Fruit fly (Drosophila melanogaster) whole organism, embryonic: ENCODE results near the gene CG34288.

Source experiments
- Abd-B ChIP-seq: fragments of 200-800 bp; sonication (Bioruptor generic); optimal IDR thresholded peaks from 2 replicates; lab custom pipeline; 2018; ENCODE audit warnings: missing biosample characterization, mild to moderate bottlenecking, missing genetic modification characterization, moderate library complexity
- Adf1 ChIP-seq: fragments of 200-800 bp; sonication (Bioruptor generic); IDR thresholded peaks from 2 replicates; pipeline ENCODE4 v1.3.6; 2022; ENCODE audit warnings: missing biosample characterization, missing genetic modification characterization
- Awh ChIP-seq: fragments of 200-800 bp; sonication (Bioruptor generic); IDR thresholded peaks from 2 replicates; pipeline ENCODE4, ENCODE4 v1.3.6; 2022; ENCODE audit warnings: missing biosample characterization, missing genetic modification characterization
- CG10979 ChIP-seq: fragments of 200-800 bp; sonication (Bioruptor generic); optimal IDR thresholded peaks from 2 replicates; lab custom pipeline; 2018; ENCODE audit warnings: missing biosample characterization, mild to moderate bottlenecking, missing genetic modification characterization, moderate library complexity
- CG12391 ChIP-seq: fragments of 200-800 bp; sonication (Bioruptor generic); optimal IDR thresholded peaks from 3 replicates; lab custom pipeline; 2018; ENCODE audit warnings: missing biosample characterization, mild to moderate bottlenecking, missing genetic modification characterization, moderate library complexity
- CG12659 ChIP-seq: fragments of 200-800 bp; sonication (Bioruptor generic); optimal IDR thresholded peaks from 3 replicates; lab custom pipeline; 2017; ENCODE audit warnings: mild to moderate bottlenecking, missing biosample characterization, missing genetic modification reagents, missing genetic modification characterization
- CG13775 ChIP-seq: fragments of 200-800 bp; sonication (Bioruptor generic); optimal IDR thresholded peaks from 3 replicates; lab custom pipeline; 2017; ENCODE audit warnings: missing biosample characterization, mild to moderate bottlenecking, missing genetic modification characterization
- CG17328 ChIP-seq: fragments of 200-800 bp; sonication (Bioruptor generic); IDR thresholded peaks from 2 replicates; pipeline ENCODE4 v1.3.6; 2022; ENCODE audit warnings: missing biosample characterization, missing genetic modification characterization
- CG1832 ChIP-seq: fragments of 200-800 bp; sonication (Bioruptor generic); optimal IDR thresholded peaks from 2 replicates; lab custom pipeline; 2017; ENCODE audit warnings: missing biosample characterization, mild to moderate bottlenecking, missing genetic modification characterization, inconsistent platforms
- CG30020 ChIP-seq: fragments of 200-800 bp; optimal IDR thresholded peaks from 2 replicates; lab custom pipeline; 2019; ENCODE audit warnings: missing biosample characterization, mild to moderate bottlenecking, missing genetic modification characterization, moderate library complexity
- CG3163 ChIP-seq: fragments of 200-800 bp; sonication (Bioruptor generic); optimal IDR thresholded peaks from 3 replicates; lab custom pipeline; 2016; ENCODE audit warnings: missing biosample characterization, missing genetic modification characterization
- CG33213 ChIP-seq: fragments of 200-800 bp; sonication (Bioruptor generic); optimal IDR thresholded peaks from 3 replicates; lab custom pipeline; 2016; ENCODE audit warnings: missing biosample characterization, missing genetic modification characterization
- CG4424 ChIP-seq: fragments of 200-800 bp; sonication (Bioruptor generic); optimal IDR thresholded peaks from 3 replicates; lab custom pipeline; 2016; ENCODE audit warnings: missing biosample characterization, missing genetic modification characterization
- CG4617 ChIP-seq: fragments of 200-800 bp; sonication (Bioruptor generic); optimal IDR thresholded peaks from 3 replicates; lab custom pipeline; 2016; ENCODE audit warnings: missing biosample characterization, missing genetic modification characterization, borderline replicate concordance
- CG4707 ChIP-seq: fragments of 200-800 bp; sonication (Bioruptor generic); optimal IDR thresholded peaks from 2 replicates; lab custom pipeline; 2018; ENCODE audit warnings: missing biosample characterization, mild to moderate bottlenecking, missing genetic modification characterization, moderate library complexity
- CG4730 ChIP-seq: fragments of 200-800 bp; sonication (Bioruptor generic); IDR thresholded peaks from 2 replicates; pipeline ENCODE4 v1.3.6; 2022; ENCODE audit warnings: missing biosample characterization, missing genetic modification characterization
- CG4854 ChIP-seq: fragments of 200-800 bp; sonication (Bioruptor generic); optimal IDR thresholded peaks from 2 replicates; lab custom pipeline; 2016; ENCODE audit warnings: missing biosample characterization, missing genetic modification characterization, inconsistent platforms
- CG6689 ChIP-seq: fragments of 200-800 bp; sonication (Bioruptor generic); IDR thresholded peaks from 2 replicates; pipeline ENCODE4 v1.3.6; 2022; ENCODE audit warnings: missing biosample characterization, missing genetic modification characterization
- CG9437 ChIP-seq: fragments of 200-800 bp; sonication (Bioruptor generic); optimal IDR thresholded peaks from 2 replicates; lab custom pipeline; 2018; ENCODE audit warnings: missing biosample characterization, mild to moderate bottlenecking, missing genetic modification characterization
- CG9797 ChIP-seq: fragments of 200-800 bp; sonication (Bioruptor generic); optimal IDR thresholded peaks from 3 replicates; lab custom pipeline; 2018; ENCODE audit warnings: missing biosample characterization, mild to moderate bottlenecking, missing genetic modification characterization
- CHES-1-like ChIP-seq: fragments of 200-800 bp; sonication (Bioruptor generic); optimal IDR thresholded peaks from 2 replicates; lab custom pipeline; 2016; ENCODE audit warnings: missing biosample characterization, missing genetic modification characterization
- D19B ChIP-seq: fragments of 200-800 bp; sonication (Bioruptor generic); optimal IDR thresholded peaks from 2 replicates; lab custom pipeline; 2017; ENCODE audit warnings: missing biosample characterization, mild to moderate bottlenecking, missing genetic modification characterization
- Dad ChIP-seq: fragments of 200-800 bp; sonication (Bioruptor generic); optimal IDR thresholded peaks from 3 replicates; lab custom pipeline; 2016; ENCODE audit warnings: missing biosample characterization, missing genetic modification characterization
- Dll ChIP-seq: fragments of 200-800 bp; sonication (Bioruptor generic); IDR thresholded peaks from 4 replicates; pipeline ENCODE4 v1.3.6; 2022; ENCODE audit warnings: missing biosample characterization, missing genetic modification characterization; ENCODE audit not compliant: partially characterized antibody
- Doc3 ChIP-seq: fragments of 200-800 bp; sonication (Bioruptor generic); IDR thresholded peaks from 3 replicates; pipeline ENCODE4 v1.3.6; 2022; ENCODE audit warnings: missing biosample characterization, missing genetic modification characterization; ENCODE audit not compliant: partially characterized antibody
- Fer2 ChIP-seq: fragments of 200-800 bp; sonication (Bioruptor generic); optimal IDR thresholded peaks from 2 replicates; lab custom pipeline; 2018; ENCODE audit warnings: missing biosample characterization, mild to moderate bottlenecking, missing genetic modification characterization, moderate library complexity
- Hr39 ChIP-seq: fragments of >200 bp; optimal IDR thresholded peaks from 2 replicates; lab custom pipeline; 2017
- Nf-YA ChIP-seq: fragments of 200-800 bp; sonication (Bioruptor generic); IDR thresholded peaks from 2 replicates; pipeline ENCODE4 v1.3.6; 2022; ENCODE audit warnings: missing biosample characterization, missing genetic modification characterization
- Ssrp ChIP-seq: fragments of 200-800 bp; sonication (Bioruptor generic); optimal IDR thresholded peaks from 2 replicates; lab custom pipeline; 2018; ENCODE audit warnings: missing biosample characterization, mild to moderate bottlenecking, missing genetic modification characterization, moderate library complexity
- Taf1 ChIP-seq: fragments of 200-800 bp; sonication (Bioruptor generic); IDR thresholded peaks from 2 replicates; pipeline ENCODE4 v1.3.6; 2022; ENCODE audit warnings: missing biosample characterization, missing genetic modification characterization
- Tbp ChIP-seq: fragments of >200 bp; optimal IDR thresholded peaks from 2 replicates; lab custom pipeline; 2018; ENCODE audit warnings: missing biosample characterization, missing genetic modification characterization
- aop ChIP-seq: fragments of 200-800 bp; sonication (Bioruptor generic); IDR thresholded peaks from 2 replicates; pipeline ENCODE4 v1.3.6; 2022; ENCODE audit warnings: missing biosample characterization, missing genetic modification characterization
- bcd ChIP-seq: fragments of 200-800 bp; sonication (Bioruptor generic); optimal IDR thresholded peaks from 2 replicates; lab custom pipeline; 2017; ENCODE audit warnings: missing biosample characterization, mild to moderate bottlenecking, missing genetic modification characterization
- chif ChIP-seq, 2 experiments: fragments of 200-800 bp; sonication (Bioruptor generic); optimal IDR thresholded peaks; 3 replicates each; lab custom pipeline; 2016; ENCODE audit warnings: missing biosample characterization in 2 of 2, missing genetic modification characterization in 2 of 2
- chm ChIP-seq: fragments of 200-800 bp; sonication (Bioruptor generic); IDR thresholded peaks from 2 replicates; pipeline ENCODE4 v1.3.6; 2022; ENCODE audit warnings: missing biosample characterization, missing genetic modification characterization
- crc ChIP-seq: fragments of 200-800 bp; sonication (Bioruptor generic); optimal IDR thresholded peaks from 2 replicates; lab custom pipeline; 2016; ENCODE audit warnings: missing biosample characterization, missing genetic modification characterization
- dmrt11E ChIP-seq: fragments of 200-800 bp; sonication (Bioruptor generic); optimal IDR thresholded peaks from 3 replicates; lab custom pipeline; 2018; ENCODE audit warnings: missing biosample characterization, mild to moderate bottlenecking, missing genetic modification characterization, moderate library complexity
- ems ChIP-seq: fragments of 200-800 bp; sonication (Bioruptor generic); optimal IDR thresholded peaks from 3 replicates; lab custom pipeline; 2016; ENCODE audit warnings: missing biosample characterization, missing genetic modification characterization
- eyg ChIP-seq: fragments of 200-800 bp; sonication (Bioruptor generic); optimal IDR thresholded peaks from 3 replicates; lab custom pipeline; 2016; ENCODE audit warnings: missing biosample characterization, missing genetic modification characterization
- fd102C ChIP-seq: fragments of 200-800 bp; sonication (Bioruptor generic); optimal IDR thresholded peaks from 2 replicates; lab custom pipeline; 2018; ENCODE audit warnings: missing biosample characterization, mild to moderate bottlenecking, missing genetic modification characterization, moderate library complexity
- fd96Cb ChIP-seq: fragments of 200-800 bp; sonication (Bioruptor generic); optimal IDR thresholded peaks from 2 replicates; lab custom pipeline; 2018; ENCODE audit warnings: missing biosample characterization, mild to moderate bottlenecking, missing genetic modification characterization, moderate library complexity
- gsb ChIP-seq: fragments of 200-800 bp; sonication (Bioruptor generic); IDR thresholded peaks from 2 replicates; pipeline ENCODE4 v1.3.6; 2022; ENCODE audit warnings: missing biosample characterization, missing genetic modification characterization
- jumu ChIP-seq: fragments of 200-800 bp; sonication (Bioruptor generic); optimal IDR thresholded peaks from 3 replicates; lab custom pipeline; 2016; ENCODE audit warnings: missing biosample characterization, missing genetic modification characterization
- kay ChIP-seq: fragments of 200-800 bp; sonication (Bioruptor generic); optimal IDR thresholded peaks from 2 replicates; lab custom pipeline; 2016; ENCODE audit warnings: missing biosample characterization, missing genetic modification characterization
- lmd ChIP-seq: fragments of 200-800 bp; sonication (Bioruptor generic); IDR thresholded peaks from 2 replicates; pipeline ENCODE4 v1.3.6; 2022; ENCODE audit warnings: missing biosample characterization, missing genetic modification characterization
- odd ChIP-seq: fragments of 200-800 bp; sonication (Bioruptor generic); optimal IDR thresholded peaks from 2 replicates; lab custom pipeline; 2017; ENCODE audit warnings: missing biosample characterization, mild to moderate bottlenecking, missing genetic modification characterization
- shn ChIP-seq: fragments of 200-800 bp; sonication (Bioruptor generic); optimal IDR thresholded peaks from 3 replicates; lab custom pipeline; 2016; ENCODE audit warnings: missing biosample characterization, missing genetic modification characterization
- tio ChIP-seq: fragments of 200-800 bp; sonication (Bioruptor generic); optimal IDR thresholded peaks from 2 replicates; lab custom pipeline; 2017; ENCODE audit warnings: missing biosample characterization, missing genetic modification characterization, inconsistent platforms
- trh ChIP-seq: fragments of 200-800 bp; sonication (Bioruptor generic); optimal IDR thresholded peaks from 2 replicates; lab custom pipeline; 2016; ENCODE audit warnings: missing biosample characterization, missing genetic modification characterization
- unc-4 ChIP-seq: fragments of 200-800 bp; sonication (Bioruptor generic); IDR thresholded peaks from 2 replicates; pipeline ENCODE4 v1.3.6; 2022; ENCODE audit warnings: missing biosample characterization, missing genetic modification characterization; ENCODE audit not compliant: partially characterized antibody
- z ChIP-seq: fragments of 200-800 bp; sonication (Bioruptor generic); IDR thresholded peaks from 3 replicates; pipeline ENCODE4 v1.3.6; 2022; ENCODE audit warnings: missing biosample characterization, missing genetic modification characterization

The CG34288 gene

DNA sequence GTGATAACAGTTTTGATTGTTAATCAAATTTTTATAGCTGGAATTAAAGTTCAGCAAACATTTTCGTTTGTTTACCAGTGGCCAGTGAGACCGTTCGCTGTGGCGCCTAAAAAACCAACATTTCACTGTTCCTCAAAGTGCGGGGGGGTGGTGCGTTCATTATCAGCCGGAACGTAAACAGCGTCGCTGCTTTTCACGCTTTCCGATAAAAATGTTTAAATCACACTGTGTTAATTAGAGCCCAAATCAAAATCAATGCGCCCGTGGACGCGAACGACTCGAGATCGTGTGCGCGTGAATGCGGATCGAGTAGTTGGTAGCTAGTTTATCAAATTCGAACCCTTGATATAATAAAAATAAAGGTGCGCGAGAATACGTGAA is 801 bp upstream of the CG34288 start, which contains the start of gene CG34376 (continued):
- TF ChIP-seq CG30020 (tag; lab: Kevin White, UChicago): peak; percentile 11
- peak; percentile 76 for TF ChIP-seq CG9437 (GFP tag; lab: Kevin White, UChicago)
- TF ChIP-seq Abd-B (GFP tag; lab: Kevin White, UChicago): peak; percentile 35
- peak; percentile 88 for TF ChIP-seq Adf1 (GFP tag; lab: Robert Waterston, UW)
- no peak for TF ChIP-seq Fer2 (tag; lab: Kevin White, UChicago)
- TF ChIP-seq CG3163: no peak
- no peak for TF ChIP-seq shn (GFP tag; lab: Kevin White, UChicago)
- TF ChIP-seq Taf1 (GFP tag; lab: Robert Waterston, UW): no peak
- no peak for TF ChIP-seq Hr39 (lab: Kevin White, UChicago)
- TF ChIP-seq CG4707 (GFP tag; lab: Kevin White, UChicago): peak; percentile 9
- TF ChIP-seq tio (GFP tag; lab: Kevin White, UChicago): no peak
- no peak for TF ChIP-seq CG1832 (GFP tag; lab: Kevin White, UChicago)
- no peak for TF ChIP-seq ems (GFP tag; lab: Kevin White, UChicago)
- TF ChIP-seq Dll: 0 out of 4 replicates have a peak, but pooled peaks have one; percentile 46
- peak; percentile 69 for TF ChIP-seq CG12391 (tag; lab: Kevin White, UChicago)
- TF ChIP-seq lmd (GFP tag; lab: Robert Waterston, UW): peak; percentile 45
- TF ChIP-seq CG17328 (GFP tag; lab: Robert Waterston, UW): peak; percentile 47; the same call in 1 of the 2 replicates
- no peak for TF ChIP-seq Doc3 (GFP tag; lab: Robert Waterston, UW)
- no peak for TF ChIP-seq Ssrp
- peak; percentile 59 for TF ChIP-seq gsb (GFP tag; lab: Robert Waterston, UW)
- TF ChIP-seq crc (GFP tag; lab: Kevin White, UChicago): no peak
- peak; percentile 25; the same call in 1 of the 2 replicates for TF ChIP-seq Awh
- TF ChIP-seq D19B: no peak
- no peak for TF ChIP-seq fd96Cb (tag; lab: Kevin White, UChicago)
- peak; percentile 41 for TF ChIP-seq CG13775 (GFP tag; lab: Kevin White, UChicago)
- TF ChIP-seq CG10979 (tag; lab: Kevin White, UChicago): peak; percentile 2
- TF ChIP-seq CG4617: peak; percentile 4
- TF ChIP-seq CG4730 (GFP tag; lab: Robert Waterston, UW): peak; percentile 58; the same call in 1 of the 2 replicates
- 0 out of 3 replicates have a peak, but pooled peaks have one; percentile 9 for TF ChIP-seq z (GFP tag; lab: Robert Waterston, UW)
- peak; percentile 26 for TF ChIP-seq CHES-1-like (GFP tag; lab: Kevin White, UChicago)
- TF ChIP-seq eyg (GFP tag; lab: Kevin White, UChicago): no peak
- TF ChIP-seq CG4854 (GFP tag; lab: Kevin White, UChicago): no peak
- TF ChIP-seq fd102C (GFP tag; lab: Kevin White, UChicago): no peak
- peak; percentile 36 for TF ChIP-seq CG33213
- no peak for TF ChIP-seq chif (GFP tag; optimal IDR thresholded peaks at IDR 0.05; lab: Kevin White, UChicago)
- TF ChIP-seq Tbp (GFP tag; lab: Kevin White, UChicago): no peak
- no peak for TF ChIP-seq trh (GFP tag; lab: Kevin White, UChicago)
- peak; percentile 64; the same call in 1 of the 2 replicates for TF ChIP-seq aop (GFP tag; lab: Robert Waterston, UW)
- TF ChIP-seq dmrt11E (tag; lab: Kevin White, UChicago): no peak
- peak; percentile 64 for TF ChIP-seq CG12659 (GFP tag; lab: Kevin White, UChicago)
- no peak for TF ChIP-seq chm (GFP tag; lab: Robert Waterston, UW)
- TF ChIP-seq Nf-YA (GFP tag; lab: Robert Waterston, UW): peak; percentile 22; the same call in 1 of the 2 replicates
- TF ChIP-seq jumu (GFP tag; lab: Kevin White, UChicago): no peak
- peak; percentile 79 for TF ChIP-seq CG9797 (GFP tag; lab: Kevin White, UChicago)
- TF ChIP-seq Dad (GFP tag; lab: Kevin White, UChicago): no peak
- TF ChIP-seq unc-4 (GFP tag; lab: Robert Waterston, UW): no peak
- TF ChIP-seq odd: peak; percentile 29
- TF ChIP-seq CG4424: no peak
- peak; percentile 28 for TF ChIP-seq bcd (GFP tag; lab: Kevin White, UChicago)
- 0 out of 2 replicates have a peak, but pooled peaks have one; percentile 15 for TF ChIP-seq CG6689 (GFP tag; lab: Robert Waterston, UW)
- TF ChIP-seq kay: no peak
